Worm (Caenorhabditis elegans) whole organism, young adult: ENCODE results near the gene sre-27.

Experiments
- Y53G8AR.9 ChIP-seq: fragments of 200-800 bp; sonication (Bioruptor generic); conservative IDR thresholded peaks from 2 replicates; pipeline ENCODE4 v1.3.6; 2022; ENCODE audit warnings: missing genetic modification reagents, missing genetic modification characterization, missing compliant biosample characterization
- ama-1 ChIP-seq, 3 experiments: fragments of 150-350 bp in 1 of 3; sonication (generic microtip) in 2 of 3; optimal IDR thresholded peaks; 2 replicates each; lab custom pipeline; 2014 to 2018; ENCODE audit warnings: missing biosample characterization in 2 of 3, missing genetic modification characterization in 2 of 3, missing genetic modification reagents in 2 of 3
- attf-3 ChIP-seq: fragments of 200-800 bp; sonication (Bioruptor generic); conservative IDR thresholded peaks from 2 replicates; pipeline ENCODE4 v1.3.6; 2022; ENCODE audit warnings: missing genetic modification reagents, missing genetic modification characterization, missing compliant biosample characterization
- dpl-1 ChIP-seq: fragments of 150-350 bp; optimal IDR thresholded peaks from 2 replicates; lab custom pipeline; 2014; ENCODE audit warnings: missing biosample characterization, missing genetic modification reagents, missing genetic modification characterization
- ets-4 ChIP-seq: fragments of 200-800 bp; sonication (Bioruptor generic); optimal IDR thresholded peaks from 2 replicates; lab custom pipeline; 2018; ENCODE audit warnings: mild to moderate bottlenecking, missing genetic modification characterization, missing compliant biosample characterization
- him-1 ChIP-seq: sonication (generic microtip); optimal IDR thresholded peaks from 2 replicates; lab custom pipeline; 2016; ENCODE audit warnings: missing genotype, missing genetic modification reagents, missing genetic modification characterization, missing compliant biosample characterization
- lin-26 ChIP-seq: fragments of 200-800 bp; sonication (Bioruptor generic); IDR thresholded peaks from 2 replicates; pipeline ENCODE4 v1.3.6; 2022; ENCODE audit warnings: missing genetic modification reagents, missing genetic modification characterization, missing compliant biosample characterization
- madf-8 ChIP-seq: fragments of 200-800 bp; sonication (Bioruptor generic); conservative IDR thresholded peaks from 2 replicates; pipeline ENCODE4 v1.3.6; 2022; ENCODE audit warnings: missing genetic modification reagents, missing genetic modification characterization, missing compliant biosample characterization
- nfya-1 ChIP-seq: sonication (generic microtip); optimal IDR thresholded peaks from 2 replicates; lab custom pipeline; 2017; ENCODE audit warnings: antibody characterized with exemption, missing compliant biosample characterization, missing genetic modification characterization, borderline replicate concordance; ENCODE audit not compliant: insufficient read depth
- nhr-27 ChIP-seq: fragments of 200-800 bp; sonication (Bioruptor generic); optimal IDR thresholded peaks from 2 replicates; lab custom pipeline; 2018; ENCODE audit warnings: mild to moderate bottlenecking, missing genetic modification characterization, moderate library complexity, missing compliant biosample characterization
- pha-4 ChIP-seq: fragments of 150-350 bp; sonication (generic microtip); optimal IDR thresholded peaks from 2 replicates; lab custom pipeline; 2014; ENCODE audit warnings: missing biosample characterization, missing genetic modification reagents, missing genetic modification characterization
- sdz-38 ChIP-seq: sonication (generic microtip); optimal IDR thresholded peaks from 2 replicates; lab custom pipeline; 2016; ENCODE audit warnings: missing genotype, missing genetic modification characterization, missing compliant biosample characterization
- unc-130 ChIP-seq: sonication (generic microtip); optimal IDR thresholded peaks from 2 replicates; lab custom pipeline; 2016; ENCODE audit warnings: missing genetic modification reagents, missing genetic modification characterization, missing compliant biosample characterization
- unc-62 ChIP-seq: fragments of 150-350 bp; optimal IDR thresholded peaks from 2 replicates; lab custom pipeline; 2014; ENCODE audit warnings: missing biosample characterization, missing genetic modification reagents, missing genetic modification characterization

DNA sequence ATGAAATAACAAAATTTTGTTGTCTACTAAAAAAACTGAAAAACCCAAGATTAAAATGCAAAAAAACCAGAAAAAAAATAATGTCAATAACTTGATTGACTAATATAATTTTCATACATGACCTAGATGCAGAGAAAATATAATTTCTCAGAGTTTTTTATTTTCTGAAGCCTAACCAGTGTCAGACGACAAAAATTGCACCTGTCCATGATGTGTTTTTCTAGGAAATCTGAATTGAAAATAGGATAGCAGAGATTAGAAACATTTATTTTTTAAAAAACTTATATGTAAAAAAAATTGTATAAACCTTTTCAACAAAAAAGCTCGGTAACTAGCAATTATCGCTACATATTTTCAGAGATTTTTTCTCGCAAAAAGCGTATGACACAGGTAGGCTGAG, 582 bp upstream of the sre-27 start:
- TF ChIP-seq nhr-27 (tag; lab: Kevin White, UChicago) (no peak), Y53G8AR.9 (GFP tag; lab: Robert Waterston, UW) (no peak), attf-3 (GFP tag; lab: Robert Waterston, UW) (no peak), dpl-1 (GFP tag; lab: Kevin White, UChicago) (no peak), him-1 (tag; lab: Kevin White, UChicago) (no peak), ama-1 (optimal IDR thresholded peaks at IDR 0.05; lab: Kevin White, UChicago) (no peak), ama-1 (GFP tag; optimal IDR thresholded peaks at IDR 0.05; lab: Kevin White, UChicago) (no peak), pha-4 (tag; lab: Kevin White, UChicago) (no peak), ets-4 (GFP tag; lab: Kevin White, UChicago) (no peak), unc-62 (GFP tag; lab: Kevin White, UChicago) (no peak), madf-8 (GFP tag; lab: Robert Waterston, UW) (no peak), unc-130 (GFP tag; lab: Kevin White, UChicago) (no peak), lin-26 (GFP tag; lab: Robert Waterston, UW) (no peak), sdz-38 (tag; lab: Kevin White, UChicago) (no peak), nfya-1 (tag; lab: Kevin White, UChicago) (no peak)
